Fruit fly (Drosophila melanogaster) whole organism, embryonic: Measurements from ENCODE around the gene CG11382.
A peak's percentile ranks its signal among the peaks of the same experiment; 100 is the strongest.

ENCODE experiments used
- Ada2b ChIP-seq: fragments of 200-800 bp; sonication (Bioruptor generic); IDR thresholded peaks from 2 replicates; pipeline ENCODE4 v1.3.6; 2022; ENCODE audit warnings: missing biosample characterization, missing genetic modification characterization
- Aef1 ChIP-seq: fragments of 200-800 bp; sonication (Bioruptor generic); IDR thresholded peaks from 3 replicates; pipeline ENCODE4 v1.3.6; 2022; ENCODE audit warnings: missing biosample characterization, missing genetic modification characterization
- Asciz ChIP-seq: fragments of 200-800 bp; sonication (Bioruptor generic); optimal IDR thresholded peaks from 2 replicates; lab custom pipeline; 2017; ENCODE audit warnings: missing biosample characterization, mild to moderate bottlenecking, missing genetic modification characterization, missing genetic modification reagents
- CG10274 ChIP-seq: fragments of 200-800 bp; sonication (Bioruptor generic); optimal IDR thresholded peaks from 3 replicates; lab custom pipeline; 2017; ENCODE audit warnings: missing biosample characterization, mild to moderate bottlenecking, missing genetic modification characterization
- CG10431 ChIP-seq: fragments of 200-800 bp; sonication (Bioruptor generic); optimal IDR thresholded peaks from 3 replicates; lab custom pipeline; 2018; ENCODE audit warnings: missing biosample characterization, mild to moderate bottlenecking, missing genetic modification characterization
- CG10979 ChIP-seq: fragments of 200-800 bp; sonication (Bioruptor generic); optimal IDR thresholded peaks from 2 replicates; lab custom pipeline; 2018; ENCODE audit warnings: missing biosample characterization, mild to moderate bottlenecking, missing genetic modification characterization, moderate library complexity
- CG11398 ChIP-seq: fragments of 200-800 bp; sonication (Bioruptor generic); optimal IDR thresholded peaks from 2 replicates; lab custom pipeline; 2016; ENCODE audit warnings: missing biosample characterization, missing genetic modification characterization
- CG12659 ChIP-seq: fragments of 200-800 bp; sonication (Bioruptor generic); optimal IDR thresholded peaks from 3 replicates; lab custom pipeline; 2017; ENCODE audit warnings: mild to moderate bottlenecking, missing biosample characterization, missing genetic modification reagents, missing genetic modification characterization
- CG13296 ChIP-seq: fragments of 200-800 bp; sonication (Bioruptor generic); optimal IDR thresholded peaks from 3 replicates; lab custom pipeline; 2018; ENCODE audit warnings: missing biosample characterization, mild to moderate bottlenecking, missing genetic modification characterization
- CG15696 ChIP-seq: fragments of 200-800 bp; sonication (Bioruptor generic); optimal IDR thresholded peaks from 2 replicates; lab custom pipeline; 2019; ENCODE audit warnings: missing biosample characterization, mild to moderate bottlenecking, missing genetic modification characterization, moderate library complexity
- CG1647 ChIP-seq: fragments of 200-800 bp; sonication (Bioruptor generic); optimal IDR thresholded peaks from 3 replicates; lab custom pipeline; 2016; ENCODE audit warnings: missing biosample characterization, missing genetic modification characterization
- CG17186 ChIP-seq: fragments of 200-800 bp; sonication (Bioruptor generic); optimal IDR thresholded peaks from 3 replicates; lab custom pipeline; 2017; ENCODE audit warnings: missing biosample characterization, missing genetic modification reagents, missing genetic modification characterization
- CG17568 ChIP-seq: fragments of 200-800 bp; sonication (Bioruptor generic); optimal IDR thresholded peaks from 2 replicates; lab custom pipeline; 2018; ENCODE audit warnings: missing biosample characterization, mild to moderate bottlenecking, missing genetic modification characterization, moderate library complexity
- CG17612 ChIP-seq: fragments of 200-800 bp; sonication (Bioruptor generic); IDR thresholded peaks from 2 replicates; pipeline ENCODE4 v1.3.6; 2022; ENCODE audit warnings: missing biosample characterization, missing genetic modification characterization
- CG17829 ChIP-seq: fragments of 200-800 bp; optimal IDR thresholded peaks from 2 replicates; lab custom pipeline; 2019; ENCODE audit warnings: missing biosample characterization, mild to moderate bottlenecking, missing genetic modification characterization, moderate library complexity
- CG2116 ChIP-seq: fragments of 200-800 bp; sonication (Bioruptor generic); optimal IDR thresholded peaks from 3 replicates; lab custom pipeline; 2018; ENCODE audit warnings: missing biosample characterization, mild to moderate bottlenecking, missing genetic modification characterization
- CG2875 ChIP-seq: fragments of 200-800 bp; sonication (Bioruptor generic); optimal IDR thresholded peaks from 2 replicates; lab custom pipeline; 2017; ENCODE audit warnings: missing biosample characterization, mild to moderate bottlenecking, missing genetic modification characterization, missing genetic modification reagents
- CG30403 ChIP-seq: fragments of 200-800 bp; sonication (Bioruptor generic); optimal IDR thresholded peaks from 3 replicates; lab custom pipeline; 2016; ENCODE audit warnings: missing biosample characterization, missing genetic modification characterization
- CG34422 ChIP-seq: fragments of 200-800 bp; sonication (Bioruptor generic); IDR thresholded peaks from 3 replicates; pipeline ENCODE4 v1.3.6; 2022; ENCODE audit warnings: missing biosample characterization, missing genetic modification characterization
- CG6175 ChIP-seq: fragments of 200-800 bp; sonication (Bioruptor generic); IDR thresholded peaks from 3 replicates; pipeline ENCODE4 v1.3.6; 2022; ENCODE audit warnings: missing biosample characterization, missing genetic modification characterization
- CG7928 ChIP-seq: fragments of 200-800 bp; sonication (Bioruptor generic); optimal IDR thresholded peaks from 2 replicates; lab custom pipeline; 2017; ENCODE audit warnings: missing biosample characterization, mild to moderate bottlenecking, missing genetic modification characterization
- CG9437 ChIP-seq: fragments of 200-800 bp; sonication (Bioruptor generic); optimal IDR thresholded peaks from 2 replicates; lab custom pipeline; 2018; ENCODE audit warnings: missing biosample characterization, mild to moderate bottlenecking, missing genetic modification characterization
- D19B ChIP-seq: fragments of 200-800 bp; sonication (Bioruptor generic); optimal IDR thresholded peaks from 2 replicates; lab custom pipeline; 2017; ENCODE audit warnings: missing biosample characterization, mild to moderate bottlenecking, missing genetic modification characterization
- Dek ChIP-seq: fragments of 200-800 bp; sonication (Bioruptor generic); optimal IDR thresholded peaks from 3 replicates; lab custom pipeline; 2019; ENCODE audit warnings: missing biosample characterization, mild to moderate bottlenecking, missing genetic modification characterization, moderate library complexity
- Dfd ChIP-seq, 2 experiments: fragments of >200 bp; optimal IDR thresholded peaks; 2 replicates each; lab custom pipeline; 2017; ENCODE audit warnings: missing biosample characterization in 2 of 2, missing genetic modification characterization in 2 of 2
- Doc3 ChIP-seq: fragments of 200-800 bp; sonication (Bioruptor generic); IDR thresholded peaks from 3 replicates; pipeline ENCODE4 v1.3.6; 2022; ENCODE audit warnings: missing biosample characterization, missing genetic modification characterization; ENCODE audit not compliant: partially characterized antibody
- Dref ChIP-seq: fragments of 200-800 bp; sonication (Bioruptor generic); IDR thresholded peaks from 2 replicates; pipeline ENCODE4 v1.3.6; 2022; ENCODE audit warnings: missing biosample characterization, missing genetic modification characterization
- Ets65A ChIP-seq: fragments of 200-800 bp; sonication (Bioruptor generic); peaks from one replicate; lab custom pipeline; 2016; ENCODE audit warnings: missing biosample characterization, missing genetic modification characterization
- Fer1 ChIP-seq: fragments of 200-800 bp; sonication (Bioruptor generic); optimal IDR thresholded peaks from 2 replicates; lab custom pipeline; 2017; ENCODE audit warnings: missing biosample characterization, mild to moderate bottlenecking, missing genetic modification characterization
- H15 ChIP-seq: fragments of 200-800 bp; sonication (Bioruptor generic); IDR thresholded peaks from 3 replicates; pipeline ENCODE4 v1.3.6; 2022; ENCODE audit warnings: missing biosample characterization, missing genetic modification characterization
- H2.0 ChIP-seq: fragments of 200-800 bp; sonication (Bioruptor generic); IDR thresholded peaks from 2 replicates; pipeline ENCODE4 v1.3.6; 2022; ENCODE audit warnings: missing biosample characterization, missing genetic modification characterization
- Hr51 ChIP-seq, 2 experiments: fragments of 200-800 bp; sonication (Bioruptor generic); optimal IDR thresholded peaks; 2 replicates in 1 of 2; 3 replicates in 1 of 2; lab custom pipeline; 2016 to 2018; ENCODE audit warnings: missing biosample characterization in 2 of 2, missing genetic modification characterization in 2 of 2, mild to moderate bottlenecking in 1 of 2, moderate library complexity in 1 of 2
- Kr ChIP-seq: fragments of 200-800 bp; sonication (Bioruptor generic); optimal IDR thresholded peaks from 2 replicates; lab custom pipeline; 2017; ENCODE audit warnings: missing biosample characterization, mild to moderate bottlenecking, missing genetic modification characterization
- Lim3 ChIP-seq: fragments of 200-800 bp; sonication (Bioruptor generic); IDR thresholded peaks from 2 replicates; pipeline ENCODE4 v1.3.6; 2022; ENCODE audit warnings: missing biosample characterization, missing genetic modification characterization
- Lpt ChIP-seq: fragments of >200 bp; optimal IDR thresholded peaks from 2 replicates; lab custom pipeline; 2018; ENCODE audit warnings: missing biosample characterization, missing genetic modification characterization
- MESR4 ChIP-seq: fragments of 200-800 bp; sonication (Bioruptor generic); optimal IDR thresholded peaks from 2 replicates; lab custom pipeline; 2018; ENCODE audit warnings: missing biosample characterization, mild to moderate bottlenecking, missing genetic modification characterization, moderate library complexity
- Myb ChIP-seq: fragments of 200-800 bp; sonication (Bioruptor generic); optimal IDR thresholded peaks from 2 replicates; lab custom pipeline; 2016; ENCODE audit warnings: missing biosample characterization, missing genetic modification characterization
- Xbp1 ChIP-seq: fragments of 200-800 bp; sonication (Bioruptor generic); optimal IDR thresholded peaks from 3 replicates; lab custom pipeline; 2016; ENCODE audit warnings: missing biosample characterization, mild to moderate bottlenecking, missing genetic modification characterization
- bbx ChIP-seq: fragments of 200-800 bp; sonication (Bioruptor generic); IDR thresholded peaks from 2 replicates; pipeline ENCODE4 v1.3.6; 2022; ENCODE audit warnings: missing biosample characterization, missing genetic modification characterization; ENCODE audit not compliant: partially characterized antibody
- br ChIP-seq: fragments of >200 bp; optimal IDR thresholded peaks from 2 replicates; lab custom pipeline; 2017
- crol ChIP-seq: fragments of 200-800 bp; sonication (Bioruptor generic); IDR thresholded peaks from 2 replicates; pipeline ENCODE4 v1.3.6; 2022; ENCODE audit warnings: missing biosample characterization, missing genetic modification characterization
- gcm2 ChIP-seq: fragments of 200-800 bp; sonication (Bioruptor generic); optimal IDR thresholded peaks from 2 replicates; lab custom pipeline; 2016; ENCODE audit warnings: missing biosample characterization, missing genetic modification characterization
- mld ChIP-seq: fragments of 200-800 bp; sonication (Bioruptor generic); IDR thresholded peaks from 3 replicates; pipeline ENCODE4 v1.3.6; 2022; ENCODE audit warnings: missing biosample characterization, missing genetic modification characterization; ENCODE audit not compliant: partially characterized antibody
- otp ChIP-seq: fragments of 200-800 bp; sonication (Bioruptor generic); IDR thresholded peaks from 3 replicates; pipeline ENCODE4, ENCODE4 v1.3.6; 2022; ENCODE audit warnings: missing biosample characterization, missing genetic modification characterization
- p53 ChIP-seq: fragments of 200-800 bp; sonication (Bioruptor generic); optimal IDR thresholded peaks from 2 replicates; lab custom pipeline; 2016; ENCODE audit warnings: missing biosample characterization, missing genetic modification characterization
- pan ChIP-seq, 4 experiments: fragments of >200 bp in 3 of 4; fragments of 200-800 bp in 1 of 4; sonication (Bioruptor generic) in 1 of 4; optimal IDR thresholded peaks in 3 of 4; IDR thresholded peaks in 1 of 4; 2 replicates each; pipeline versions ENCODE4 v1.3.6 to Lab custom; 2017 to 2022; ENCODE audit warnings: missing biosample characterization in 2 of 4, missing genetic modification characterization in 2 of 4, mixed read lengths in 1 of 4
- salm ChIP-seq: fragments of 200-800 bp; sonication (Bioruptor generic); optimal IDR thresholded peaks from 2 replicates; lab custom pipeline; 2018; ENCODE audit warnings: missing biosample characterization, mild to moderate bottlenecking, missing genetic modification characterization
- stwl ChIP-seq: fragments of 200-800 bp; sonication (Bioruptor generic); optimal IDR thresholded peaks from 3 replicates; lab custom pipeline; 2018; ENCODE audit warnings: missing biosample characterization, mild to moderate bottlenecking, missing genetic modification characterization, moderate library complexity
- wek ChIP-seq: fragments of 200-800 bp; sonication (Bioruptor generic); optimal IDR thresholded peaks from 3 replicates; lab custom pipeline; 2018; ENCODE audit warnings: missing biosample characterization, mild to moderate bottlenecking, missing genetic modification characterization, moderate library complexity
- zen ChIP-seq: fragments of 200-800 bp; sonication (Bioruptor generic); optimal IDR thresholded peaks from 3 replicates; lab custom pipeline; 2018; ENCODE audit warnings: missing biosample characterization, mild to moderate bottlenecking, missing genetic modification characterization, moderate library complexity
- zf30C ChIP-seq: fragments of 200-800 bp; sonication (Bioruptor generic); optimal IDR thresholded peaks from 3 replicates; lab custom pipeline; 2018; ENCODE audit warnings: missing biosample characterization, mild to moderate bottlenecking, missing genetic modification characterization

Gene CG11382

dm6 chrX:1171018-1171417, 38.8 kb upstream of the CG11382 start (continued):
- no peak for TF ChIP-seq crol (GFP tag; lab: Robert Waterston, UW)
- TF ChIP-seq D19B (GFP tag; lab: Kevin White, UChicago) = peak; percentile 37
- TF ChIP-seq Dek (tag; lab: Kevin White, UChicago) = peak; percentile 39
- no peak for TF ChIP-seq br (lab: Kevin White, UChicago)
- TF ChIP-seq CG17186 (GFP tag; lab: Kevin White, UChicago) = no peak
- peak; percentile 46; the same call in 1 of the 3 replicates for TF ChIP-seq H15
- no peak for TF ChIP-seq Lpt (GFP tag; lab: Kevin White, UChicago)
- TF ChIP-seq zen (tag; lab: Kevin White, UChicago) = no peak
- TF ChIP-seq zf30C (GFP tag; lab: Kevin White, UChicago) = no peak
- no peak for TF ChIP-seq CG2875 (GFP tag; lab: Kevin White, UChicago)
- no peak for TF ChIP-seq Dref
- peak; percentile 35 for TF ChIP-seq CG9437 (GFP tag; lab: Kevin White, UChicago)
- no peak for TF ChIP-seq Xbp1
- peak; percentile 60 for TF ChIP-seq Ets65A (GFP tag; lab: Kevin White, UChicago)
- no peak for TF ChIP-seq p53 (GFP tag; lab: Kevin White, UChicago)
- TF ChIP-seq CG10274 (GFP tag; lab: Kevin White, UChicago) = peak; percentile 44
- peak; percentile 15 for TF ChIP-seq CG15696 (tag; lab: Kevin White, UChicago)
- TF ChIP-seq CG6175 (GFP tag; lab: Robert Waterston, UW) = no peak
- TF ChIP-seq mld (GFP tag; lab: Robert Waterston, UW) = no peak
- TF ChIP-seq Hr51 (GFP tag; optimal IDR thresholded peaks at IDR 0.05; lab: Kevin White, UChicago) = peak in 1 of 2 experiments; percentile 73
- no peak for TF ChIP-seq wek (GFP tag; lab: Kevin White, UChicago)
- no peak for TF ChIP-seq MESR4
- TF ChIP-seq Myb (GFP tag; lab: Kevin White, UChicago) = no peak
- TF ChIP-seq Lim3 (GFP tag; lab: Robert Waterston, UW) = no peak
- no peak for TF ChIP-seq bbx (GFP tag; lab: Robert Waterston, UW)
- TF ChIP-seq Asciz (GFP tag; lab: Kevin White, UChicago) = no peak
- TF ChIP-seq H2.0 = peak; percentile 6; the same call in 1 of the 2 replicates
- TF ChIP-seq otp (GFP tag; lab: Robert Waterston, UW) = no peak
- no peak for TF ChIP-seq CG1647 (GFP tag; lab: Kevin White, UChicago)
- no peak for TF ChIP-seq gcm2 (GFP tag; lab: Kevin White, UChicago)
- no peak for TF ChIP-seq CG17612
- TF ChIP-seq Dfd (GFP tag; optimal IDR thresholded peaks at IDR 0.05; lab: Kevin White, UChicago) = no peak
- no peak for TF ChIP-seq pan (optimal IDR thresholded peaks at IDR 0.05; lab: Kevin White, UChicago)
- TF ChIP-seq pan (GFP tag; optimal IDR thresholded peaks at IDR 0.05 in 1 of 2, IDR thresholded peaks at IDR 0.05 in 1 of 2) = peak in 1 of 2 experiments; percentile 45
- peak; percentile 56 for TF ChIP-seq CG12659
- no peak for TF ChIP-seq stwl
- TF ChIP-seq Kr = no peak
- peak; percentile 70 for TF ChIP-seq CG30403 (GFP tag; lab: Kevin White, UChicago)
- no peak for TF ChIP-seq CG11398 (GFP tag; lab: Kevin White, UChicago)
- peak; percentile 40; the same call in 1 of the 2 replicates for TF ChIP-seq Ada2b (GFP tag; lab: Robert Waterston, UW)
- TF ChIP-seq CG10431 (GFP tag; lab: Kevin White, UChicago) = no peak
- TF ChIP-seq Fer1 (GFP tag; lab: Kevin White, UChicago) = peak; percentile 68
- TF ChIP-seq CG13296 (GFP tag; lab: Kevin White, UChicago) = peak; percentile 70
- no peak for TF ChIP-seq salm (tag; lab: Kevin White, UChicago)
- TF ChIP-seq CG10979 (tag; lab: Kevin White, UChicago) = peak; percentile 35
- no peak for TF ChIP-seq CG7928 (GFP tag; lab: Kevin White, UChicago)
- no peak for TF ChIP-seq Aef1 (GFP tag; lab: Robert Waterston, UW)
- TF ChIP-seq CG34422 (GFP tag; lab: Robert Waterston, UW) = no peak
- no peak for TF ChIP-seq CG17568 (GFP tag; lab: Kevin White, UChicago)
- TF ChIP-seq CG17829 (tag; lab: Kevin White, UChicago) = peak; percentile 32
- no peak for TF ChIP-seq Doc3 (GFP tag; lab: Robert Waterston, UW)
- TF ChIP-seq CG2116 (GFP tag; lab: Kevin White, UChicago) = no peak
